Fruit fly (Drosophila melanogaster) whole organism, embryonic: ENCODE data around the gene lva.

Experiments
- CG11247 ChIP-seq: fragments of 200-800 bp; sonication (Bioruptor generic); IDR thresholded peaks from 2 replicates; pipeline ENCODE4 v1.3.6; 2022; ENCODE audit warnings: missing biosample characterization, missing genetic modification characterization
- CG11398 ChIP-seq: fragments of 200-800 bp; sonication (Bioruptor generic); optimal IDR thresholded peaks from 2 replicates; lab custom pipeline; 2016; ENCODE audit warnings: missing biosample characterization, missing genetic modification characterization
- CG11504 ChIP-seq: fragments of 200-800 bp; sonication (Bioruptor generic); optimal IDR thresholded peaks from 3 replicates; lab custom pipeline; 2019; ENCODE audit warnings: missing biosample characterization, mild to moderate bottlenecking, missing genetic modification characterization, moderate library complexity
- CG12299 ChIP-seq: fragments of 200-800 bp; sonication (Bioruptor generic); optimal IDR thresholded peaks from 2 replicates; lab custom pipeline; 2018; ENCODE audit warnings: missing biosample characterization, mild to moderate bottlenecking, missing genetic modification characterization
- CG14050 ChIP-seq: fragments of 200-800 bp; sonication (Bioruptor generic); IDR thresholded peaks from 3 replicates; pipeline ENCODE4 v1.3.6; 2022; ENCODE audit warnings: missing biosample characterization, missing genetic modification characterization
- CG18011 ChIP-seq: fragments of 200-800 bp; sonication (Bioruptor generic); optimal IDR thresholded peaks from 2 replicates; lab custom pipeline; 2017; ENCODE audit warnings: missing biosample characterization, missing genetic modification characterization, mild to moderate bottlenecking, moderate library complexity, missing genotype
- CG18476 ChIP-seq: fragments of 200-800 bp; sonication (Bioruptor generic); optimal IDR thresholded peaks from 2 replicates; lab custom pipeline; 2016; ENCODE audit warnings: missing biosample characterization, mild to moderate bottlenecking, missing genetic modification characterization
- CG2120 ChIP-seq: fragments of 200-800 bp; sonication (Bioruptor generic); optimal IDR thresholded peaks from 3 replicates; lab custom pipeline; 2016; ENCODE audit warnings: missing biosample characterization, missing genetic modification characterization
- CG30431 ChIP-seq: fragments of 200-800 bp; sonication (Bioruptor generic); optimal IDR thresholded peaks from 2 replicates; lab custom pipeline; 2017; ENCODE audit warnings: missing biosample characterization, missing genetic modification characterization
- CG32532 ChIP-seq: fragments of 200-800 bp; sonication (Bioruptor generic); IDR thresholded peaks from 2 replicates; pipeline ENCODE4 v1.3.6; 2022; ENCODE audit warnings: missing biosample characterization, missing genetic modification characterization
- CG33213 ChIP-seq: fragments of 200-800 bp; sonication (Bioruptor generic); optimal IDR thresholded peaks from 3 replicates; lab custom pipeline; 2016; ENCODE audit warnings: missing biosample characterization, missing genetic modification characterization
- CG6813 ChIP-seq: fragments of 200-800 bp; sonication (Bioruptor generic); optimal IDR thresholded peaks from 2 replicates; lab custom pipeline; 2017; ENCODE audit warnings: missing biosample characterization, missing genetic modification characterization, mild to moderate bottlenecking, moderate library complexity, missing genetic modification reagents
- CG7928 ChIP-seq: fragments of 200-800 bp; sonication (Bioruptor generic); optimal IDR thresholded peaks from 2 replicates; lab custom pipeline; 2017; ENCODE audit warnings: missing biosample characterization, mild to moderate bottlenecking, missing genetic modification characterization
- CG7987 ChIP-seq: fragments of 200-800 bp; sonication (Bioruptor generic); optimal IDR thresholded peaks from 2 replicates; lab custom pipeline; 2018; ENCODE audit warnings: missing biosample characterization, mild to moderate bottlenecking, missing genetic modification characterization, moderate library complexity
- CG8281 ChIP-seq: fragments of 200-800 bp; sonication (Bioruptor generic); optimal IDR thresholded peaks from 2 replicates; lab custom pipeline; 2018; ENCODE audit warnings: missing biosample characterization, mild to moderate bottlenecking, missing genetic modification characterization, moderate library complexity
- CG8359 ChIP-seq: fragments of 200-800 bp; sonication (Bioruptor generic); optimal IDR thresholded peaks from 2 replicates; lab custom pipeline; 2017; ENCODE audit warnings: missing biosample characterization, mild to moderate bottlenecking, missing genetic modification characterization, borderline replicate concordance
- CG8388 ChIP-seq: fragments of 200-800 bp; sonication (Bioruptor generic); optimal IDR thresholded peaks from 2 replicates; lab custom pipeline; 2019; ENCODE audit warnings: missing biosample characterization, mild to moderate bottlenecking, missing genetic modification characterization, moderate library complexity
- CG8944 ChIP-seq: fragments of 200-800 bp; sonication (Bioruptor generic); optimal IDR thresholded peaks from 3 replicates; lab custom pipeline; 2016; ENCODE audit warnings: missing biosample characterization, missing genetic modification characterization
- CG9215 ChIP-seq: fragments of 200-800 bp; sonication (Bioruptor generic); IDR thresholded peaks from 2 replicates; pipeline ENCODE4 v1.3.6; 2022; ENCODE audit warnings: missing biosample characterization, missing genetic modification characterization
- D ChIP-seq, 2 experiments: fragments of 200-800 bp in 1 of 2; fragments of >200 bp in 1 of 2; sonication (Bioruptor generic) in 1 of 2; optimal IDR thresholded peaks; 2 replicates in 1 of 2; 3 replicates in 1 of 2; lab custom pipeline; 2017; ENCODE audit warnings: mild to moderate bottlenecking in 1 of 2, missing biosample characterization in 1 of 2, missing genetic modification characterization in 1 of 2, missing genetic modification reagents in 1 of 2
- Doc2 ChIP-seq: fragments of 200-800 bp; sonication (Bioruptor generic); IDR thresholded peaks from 2 replicates; pipeline ENCODE4 v1.3.6; 2022; ENCODE audit warnings: missing biosample characterization, missing genetic modification characterization
- Fer3 ChIP-seq: fragments of 200-800 bp; sonication (Bioruptor generic); optimal IDR thresholded peaks from 2 replicates; lab custom pipeline; 2018; ENCODE audit warnings: missing biosample characterization, mild to moderate bottlenecking, missing genetic modification characterization, moderate library complexity
- Gug ChIP-seq: fragments of 200-800 bp; sonication (Bioruptor generic); IDR thresholded peaks from 4 replicates; pipeline ENCODE4 v1.3.6; 2022; ENCODE audit warnings: missing biosample characterization, missing genetic modification characterization
- Hr51 ChIP-seq, 2 experiments: fragments of 200-800 bp; sonication (Bioruptor generic); optimal IDR thresholded peaks; 2 replicates in 1 of 2; 3 replicates in 1 of 2; lab custom pipeline; 2016 to 2018; ENCODE audit warnings: missing biosample characterization in 2 of 2, missing genetic modification characterization in 2 of 2, mild to moderate bottlenecking in 1 of 2, moderate library complexity in 1 of 2
- Kr ChIP-seq: fragments of 200-800 bp; sonication (Bioruptor generic); optimal IDR thresholded peaks from 2 replicates; lab custom pipeline; 2017; ENCODE audit warnings: missing biosample characterization, mild to moderate bottlenecking, missing genetic modification characterization
- Ptx1 ChIP-seq: fragments of 200-800 bp; sonication (Bioruptor generic); IDR thresholded peaks from 2 replicates; pipeline ENCODE4 v1.3.6; 2022; ENCODE audit warnings: missing biosample characterization, missing genetic modification characterization
- abd-A ChIP-seq: fragments of 200-800 bp; sonication (Bioruptor generic); optimal IDR thresholded peaks from 3 replicates; lab custom pipeline; 2019; ENCODE audit warnings: missing biosample characterization, mild to moderate bottlenecking, missing genetic modification characterization, moderate library complexity
- ap ChIP-seq: fragments of 200-800 bp; sonication (Bioruptor generic); IDR thresholded peaks from 2 replicates; pipeline ENCODE4 v1.3.6; 2022; ENCODE audit warnings: missing biosample characterization, missing genetic modification characterization
- ara ChIP-seq: fragments of 200-800 bp; sonication (Bioruptor generic); IDR thresholded peaks from 2 replicates; pipeline ENCODE4 v1.3.6; 2022; ENCODE audit warnings: missing biosample characterization, missing genetic modification characterization
- bsh ChIP-seq, 2 experiments: fragments of 200-800 bp; sonication (Bioruptor generic); optimal IDR thresholded peaks; 2 replicates each; lab custom pipeline; 2017 to 2018; ENCODE audit warnings: mild to moderate bottlenecking in 2 of 2, missing biosample characterization in 2 of 2, missing genetic modification characterization in 2 of 2, moderate library complexity in 1 of 2
- ci ChIP-seq: fragments of 200-800 bp; sonication (Bioruptor generic); IDR thresholded peaks from 3 replicates; pipeline ENCODE4 v1.3.6; 2022; ENCODE audit warnings: missing biosample characterization, missing genetic modification characterization
- crc ChIP-seq: fragments of 200-800 bp; sonication (Bioruptor generic); optimal IDR thresholded peaks from 2 replicates; lab custom pipeline; 2016; ENCODE audit warnings: missing biosample characterization, missing genetic modification characterization
- cwo ChIP-seq: fragments of 200-800 bp; sonication (Bioruptor generic); optimal IDR thresholded peaks from 3 replicates; lab custom pipeline; 2017; ENCODE audit warnings: missing biosample characterization, missing genetic modification characterization, mild to moderate bottlenecking, moderate library complexity, missing genetic modification reagents
- dm ChIP-seq: fragments of 200-800 bp; sonication (Bioruptor generic); optimal IDR thresholded peaks from 3 replicates; lab custom pipeline; 2016; ENCODE audit warnings: missing biosample characterization, missing genetic modification characterization
- gfzf ChIP-seq: fragments of 200-800 bp; sonication (Bioruptor generic); optimal IDR thresholded peaks from 2 replicates; lab custom pipeline; 2016; ENCODE audit warnings: missing biosample characterization, mild to moderate bottlenecking, missing genetic modification characterization, moderate library complexity
- h ChIP-seq: fragments of >200 bp; optimal IDR thresholded peaks from 2 replicates; lab custom pipeline; 2017
- hb ChIP-seq: fragments of 200-800 bp; sonication (Bioruptor generic); IDR thresholded peaks from 3 replicates; pipeline ENCODE4 v1.3.6; 2022; ENCODE audit warnings: missing biosample characterization, missing genetic modification characterization; ENCODE audit not compliant: partially characterized antibody
- hbn ChIP-seq: fragments of 200-800 bp; sonication (Bioruptor generic); IDR thresholded peaks from 2 replicates; pipeline ENCODE4 v1.3.6; 2022; ENCODE audit warnings: missing biosample characterization, missing genetic modification characterization; ENCODE audit not compliant: partially characterized antibody
- klu ChIP-seq: fragments of 200-800 bp; sonication (Bioruptor generic); IDR thresholded peaks from 2 replicates; pipeline ENCODE4 v1.3.6; 2022; ENCODE audit warnings: missing biosample characterization, missing genetic modification characterization
- lmd ChIP-seq: fragments of 200-800 bp; sonication (Bioruptor generic); IDR thresholded peaks from 2 replicates; pipeline ENCODE4 v1.3.6; 2022; ENCODE audit warnings: missing biosample characterization, missing genetic modification characterization
- mirr ChIP-seq: fragments of 200-800 bp; sonication (Bioruptor generic); optimal IDR thresholded peaks from 3 replicates; lab custom pipeline; 2018; ENCODE audit warnings: missing biosample characterization, mild to moderate bottlenecking, missing genetic modification characterization
- nerfin-1 ChIP-seq: fragments of 200-800 bp; sonication (Bioruptor generic); optimal IDR thresholded peaks from 3 replicates; lab custom pipeline; 2019; ENCODE audit warnings: missing biosample characterization, mild to moderate bottlenecking, missing genetic modification characterization, moderate library complexity
- oc ChIP-seq: fragments of 200-800 bp; sonication (Bioruptor generic); optimal IDR thresholded peaks from 2 replicates; lab custom pipeline; 2018; ENCODE audit warnings: missing biosample characterization, mild to moderate bottlenecking, missing genetic modification characterization, moderate library complexity
- odd ChIP-seq: fragments of 200-800 bp; sonication (Bioruptor generic); optimal IDR thresholded peaks from 2 replicates; lab custom pipeline; 2017; ENCODE audit warnings: missing biosample characterization, mild to moderate bottlenecking, missing genetic modification characterization
- rib ChIP-seq: fragments of 200-800 bp; sonication (Bioruptor generic); IDR thresholded peaks from 2 replicates; pipeline ENCODE4 v1.3.6; 2022; ENCODE audit warnings: missing biosample characterization, missing genetic modification characterization
- ro ChIP-seq: fragments of 200-800 bp; sonication (Bioruptor generic); IDR thresholded peaks from 2 replicates; pipeline ENCODE4 v1.3.6; 2022; ENCODE audit warnings: missing biosample characterization, missing genetic modification characterization
- sqz ChIP-seq: fragments of 200-800 bp; sonication (Bioruptor generic); optimal IDR thresholded peaks from 3 replicates; lab custom pipeline; 2018; ENCODE audit warnings: missing biosample characterization, mild to moderate bottlenecking, missing genetic modification characterization
- wor ChIP-seq: fragments of 200-800 bp; sonication (Bioruptor generic); IDR thresholded peaks from 2 replicates; pipeline ENCODE4 v1.3.6; 2022; ENCODE audit warnings: missing biosample characterization, missing genetic modification characterization
- yki ChIP-seq: fragments of >200 bp; optimal IDR thresholded peaks from 3 replicates; lab custom pipeline; 2018
- z ChIP-seq: fragments of 200-800 bp; sonication (Bioruptor generic); IDR thresholded peaks from 3 replicates; pipeline ENCODE4 v1.3.6; 2022; ENCODE audit warnings: missing biosample characterization, missing genetic modification characterization
- zf30C ChIP-seq: fragments of 200-800 bp; sonication (Bioruptor generic); optimal IDR thresholded peaks from 3 replicates; lab custom pipeline; 2018; ENCODE audit warnings: missing biosample characterization, mild to moderate bottlenecking, missing genetic modification characterization

Gene lva

dm6 chrX:3936174-3936573 is 29.0 kb downstream of the lva start, which contains the start of the genes CG2938 and Glos (continued):
- TF ChIP-seq CG12299 (tag; lab: Kevin White, UChicago), result no peak
- TF ChIP-seq CG18011 (GFP tag; lab: Kevin White, UChicago), result no peak
- TF ChIP-seq CG7987 (GFP tag; lab: Kevin White, UChicago), result no peak
- no peak for TF ChIP-seq oc (tag; lab: Kevin White, UChicago)
- no peak for TF ChIP-seq bsh (GFP tag; optimal IDR thresholded peaks at IDR 0.05; lab: Kevin White, UChicago)
- TF ChIP-seq hb (GFP tag; lab: Robert Waterston, UW), result peak; percentile 67
- no peak for TF ChIP-seq CG2120 (GFP tag; lab: Kevin White, UChicago)
- TF ChIP-seq gfzf (GFP tag; lab: Kevin White, UChicago), result no peak
- TF ChIP-seq Kr (GFP tag; lab: Kevin White, UChicago), result no peak
- TF ChIP-seq Ptx1 (GFP tag; lab: Robert Waterston, UW), result no peak
- no peak for TF ChIP-seq CG7928 (GFP tag; lab: Kevin White, UChicago)
- no peak for TF ChIP-seq nerfin-1 (tag; lab: Kevin White, UChicago)
- TF ChIP-seq odd, result no peak
- no peak for TF ChIP-seq lmd (GFP tag; lab: Robert Waterston, UW)
- no peak for TF ChIP-seq CG14050 (GFP tag; lab: Robert Waterston, UW)
- no peak for TF ChIP-seq abd-A (tag; lab: Kevin White, UChicago)
- no peak for TF ChIP-seq Hr51 (GFP tag; optimal IDR thresholded peaks at IDR 0.05; lab: Kevin White, UChicago)
- no peak for TF ChIP-seq Doc2 (GFP tag; lab: Robert Waterston, UW)
- no peak for TF ChIP-seq CG32532 (GFP tag; lab: Robert Waterston, UW)
- no peak for TF ChIP-seq h (lab: Kevin White, UChicago)
- TF ChIP-seq ara, result no peak
- no peak for TF ChIP-seq Gug (GFP tag; lab: Robert Waterston, UW)
- TF ChIP-seq dm (GFP tag; lab: Kevin White, UChicago), result no peak
- TF ChIP-seq zf30C (GFP tag; lab: Kevin White, UChicago), result no peak
- no peak for TF ChIP-seq CG11247 (GFP tag; lab: Robert Waterston, UW)
- no peak for TF ChIP-seq ap (GFP tag; lab: Robert Waterston, UW)
- TF ChIP-seq yki (lab: Kevin White, UChicago), result no peak
- TF ChIP-seq wor (GFP tag; lab: Robert Waterston, UW), result no peak
- TF ChIP-seq sqz, result no peak
- no peak for TF ChIP-seq CG18476 (GFP tag; lab: Kevin White, UChicago)
- TF ChIP-seq Fer3 (tag; lab: Kevin White, UChicago), result no peak
- no peak for TF ChIP-seq CG30431
- TF ChIP-seq CG8944 (GFP tag; lab: Kevin White, UChicago), result no peak
- TF ChIP-seq CG8388, result no peak
- no peak; the same call in 1 of the 2 replicates for TF ChIP-seq klu (GFP tag; lab: Robert Waterston, UW)
- no peak for TF ChIP-seq crc
- no peak for TF ChIP-seq rib (GFP tag; lab: Robert Waterston, UW)
- no peak for TF ChIP-seq z (GFP tag; lab: Robert Waterston, UW)
- no peak for TF ChIP-seq CG11398 (GFP tag; lab: Kevin White, UChicago)
- no peak for TF ChIP-seq ci (GFP tag; lab: Robert Waterston, UW)
- TF ChIP-seq hbn, result peak; percentile 67
- TF ChIP-seq mirr (GFP tag; lab: Kevin White, UChicago), result no peak
- TF ChIP-seq CG6813 (GFP tag; lab: Kevin White, UChicago), result no peak
- no peak for TF ChIP-seq ro (GFP tag; lab: Robert Waterston, UW)
- no peak for TF ChIP-seq D (optimal IDR thresholded peaks at IDR 0.05; lab: Kevin White, UChicago)
- no peak for TF ChIP-seq D (GFP tag; optimal IDR thresholded peaks at IDR 0.05; lab: Kevin White, UChicago)
- TF ChIP-seq CG9215 (GFP tag; lab: Robert Waterston, UW), result no peak
- no peak for TF ChIP-seq CG11504 (tag; lab: Kevin White, UChicago)
- no peak for TF ChIP-seq CG8359
- TF ChIP-seq CG8281 (tag; lab: Kevin White, UChicago), result no peak
- no peak for TF ChIP-seq cwo (GFP tag; lab: Kevin White, UChicago)
- no peak for TF ChIP-seq CG33213 (GFP tag; lab: Kevin White, UChicago)
